Worm (Caenorhabditis elegans) whole organism, L3 larva: ENCODE results near the gene wht-8.

Source experiments
- elt-2 ChIP-seq: sonication (generic microtip); optimal IDR thresholded peaks from 2 replicates; lab custom pipeline; 2016; ENCODE audit warnings: missing genetic modification reagents, mild to moderate bottlenecking, missing genetic modification characterization, missing compliant biosample characterization
- fkh-10 ChIP-seq: sonication (generic microtip); optimal IDR thresholded peaks from 2 replicates; lab custom pipeline; 2017; ENCODE audit warnings: missing biosample characterization, missing genetic modification reagents, missing genetic modification characterization
- fos-1 ChIP-seq: fragments of 150-350 bp; optimal IDR thresholded peaks from 2 replicates; lab custom pipeline; 2014; ENCODE audit warnings: missing biosample characterization, missing genetic modification characterization
- jun-1 ChIP-seq: fragments of 150-350 bp; optimal IDR thresholded peaks from 2 replicates; lab custom pipeline; 2014; ENCODE audit warnings: missing biosample characterization, missing genetic modification reagents, missing genetic modification characterization
- nhr-28 ChIP-seq: fragments of 150-350 bp; optimal IDR thresholded peaks from 2 replicates; lab custom pipeline; 2014; ENCODE audit warnings: missing biosample characterization, missing genetic modification characterization
- nhr-76 ChIP-seq: fragments of 150-350 bp; sonication (generic microtip); optimal IDR thresholded peaks from 5 replicates; lab custom pipeline; 2014; ENCODE audit warnings: missing biosample characterization, missing genetic modification characterization
- pha-4 ChIP-seq: fragments of 150-350 bp; optimal IDR thresholded peaks from 2 replicates; lab custom pipeline; 2014; ENCODE audit warnings: missing biosample characterization, missing genetic modification reagents, missing genetic modification characterization
- ztf-4 ChIP-seq: fragments of 150-350 bp; optimal IDR thresholded peaks from 2 replicates; lab custom pipeline; 2014; ENCODE audit warnings: missing biosample characterization, missing genetic modification characterization

ce11 chrIII:11243421-11243820, 24.8 kb downstream of the wht-8 start:
- TF ChIP-seq nhr-76 (tag; lab: Kevin White, UChicago): no peak
- TF ChIP-seq nhr-28 (tag; lab: Kevin White, UChicago): no peak
- TF ChIP-seq jun-1: peak; percentile 87
- TF ChIP-seq elt-2: peak; percentile 72
- TF ChIP-seq fkh-10 (GFP tag; lab: Kevin White, UChicago): no peak
- peak; percentile 44 for TF ChIP-seq ztf-4 (tag; lab: Kevin White, UChicago)
- TF ChIP-seq pha-4 (tag; lab: Kevin White, UChicago): peak; percentile 81
- peak; percentile 21 for TF ChIP-seq fos-1
